Worm (Caenorhabditis elegans) whole organism, dauer: ENCODE data around the gene Y49E10.4.

Source experiments
- unc-62 ChIP-seq: sonication (generic microtip); optimal IDR thresholded peaks from 2 replicates; lab custom pipeline; 2017; ENCODE audit warnings: missing biosample characterization, missing genetic modification reagents, missing genetic modification characterization

Y49E10.4 gene

ce11 chrIII:12358461-12358860 lies 25.1 kb downstream of the Y49E10.4 start, which contains the start of gene Y75B8A.32:
TSS of gene Y75B8A.32 (minus strand) at chrIII:12358561.
- TF ChIP-seq unc-62 (GFP tag; lab: Kevin White, UChicago) = no peak

DNA sequence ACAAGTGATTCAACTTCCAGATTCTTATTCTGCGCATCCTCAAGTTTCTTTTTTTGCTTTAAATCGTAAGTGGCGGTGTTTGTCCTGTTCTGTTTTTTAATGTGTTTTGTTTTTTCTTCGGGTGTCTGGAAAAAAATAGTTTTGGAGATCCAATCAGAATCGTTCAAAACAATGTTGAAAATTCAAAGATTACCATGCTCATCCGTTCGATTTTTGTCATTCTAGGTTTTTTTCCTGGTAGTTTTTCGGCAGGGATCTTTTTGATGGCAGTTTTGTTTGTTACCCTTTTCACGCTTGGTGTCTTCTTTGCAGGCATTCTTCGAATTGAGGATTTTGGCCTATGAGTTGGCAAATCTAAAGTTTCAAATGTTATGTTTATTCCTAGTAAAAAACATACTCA lies 27.0 kb downstream of the Y49E10.4 start:
- no peak for TF ChIP-seq unc-62 (GFP tag; lab: Kevin White, UChicago)

DNA sequence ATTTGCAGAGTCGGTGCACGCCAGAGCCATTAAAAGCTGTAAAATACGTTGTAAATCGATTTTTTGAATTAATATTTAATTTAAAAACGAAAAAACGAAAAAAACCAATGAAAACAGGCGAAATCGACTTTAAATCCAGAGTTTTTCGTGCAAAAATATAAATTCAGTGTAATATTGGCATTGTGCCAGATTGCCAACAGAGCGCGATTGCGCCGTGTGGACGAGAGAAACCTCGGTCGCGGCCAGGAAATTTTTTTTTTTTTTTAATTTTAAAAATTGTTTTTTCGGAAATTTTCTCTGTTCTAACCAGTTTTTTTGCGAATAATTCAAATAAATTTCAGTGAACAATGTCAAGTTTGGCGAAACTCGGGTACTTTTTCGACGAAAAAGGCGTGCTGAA lies 32.3 kb downstream of the Y49E10.4 start, which contains the start of the genes pph-4.1 and Y75B8A.31:
TSS of gene pph-4.1 (minus strand) at position 36 of the 400 bp plus-strand sequence.
TSS of gene Y75B8A.31 (plus strand) at position 342 of the 400 bp plus-strand sequence.
- no peak for TF ChIP-seq unc-62 (GFP tag; lab: Kevin White, UChicago)

DNA sequence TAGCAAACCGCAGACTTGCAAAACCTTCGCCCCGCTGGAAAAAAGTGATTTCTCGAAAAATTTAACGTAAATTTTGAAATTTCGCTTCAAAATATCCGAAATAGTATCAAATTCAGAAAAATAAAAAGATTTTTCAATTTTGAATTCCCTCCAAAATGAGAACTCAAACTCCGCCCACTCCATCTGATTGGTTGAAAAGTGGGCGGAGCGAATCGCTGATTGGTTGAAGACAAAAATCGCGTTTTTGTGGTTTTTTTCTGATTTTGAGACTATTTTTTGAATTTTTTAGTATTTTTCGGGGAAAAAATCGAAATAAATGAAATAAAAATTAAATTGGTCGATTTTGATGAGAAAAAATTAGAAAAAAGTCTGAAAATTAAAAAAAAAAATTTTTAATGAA lies 34.6 kb downstream of the Y49E10.4 start:
- no peak for TF ChIP-seq unc-62 (GFP tag; lab: Kevin White, UChicago)

- TF ChIP-seq unc-62 (GFP tag; lab: Kevin White, UChicago) = no peak
Measured at ce11 chrIII:12344940-12345339, 38.7 kb downstream of the Y49E10.4 start.

DNA sequence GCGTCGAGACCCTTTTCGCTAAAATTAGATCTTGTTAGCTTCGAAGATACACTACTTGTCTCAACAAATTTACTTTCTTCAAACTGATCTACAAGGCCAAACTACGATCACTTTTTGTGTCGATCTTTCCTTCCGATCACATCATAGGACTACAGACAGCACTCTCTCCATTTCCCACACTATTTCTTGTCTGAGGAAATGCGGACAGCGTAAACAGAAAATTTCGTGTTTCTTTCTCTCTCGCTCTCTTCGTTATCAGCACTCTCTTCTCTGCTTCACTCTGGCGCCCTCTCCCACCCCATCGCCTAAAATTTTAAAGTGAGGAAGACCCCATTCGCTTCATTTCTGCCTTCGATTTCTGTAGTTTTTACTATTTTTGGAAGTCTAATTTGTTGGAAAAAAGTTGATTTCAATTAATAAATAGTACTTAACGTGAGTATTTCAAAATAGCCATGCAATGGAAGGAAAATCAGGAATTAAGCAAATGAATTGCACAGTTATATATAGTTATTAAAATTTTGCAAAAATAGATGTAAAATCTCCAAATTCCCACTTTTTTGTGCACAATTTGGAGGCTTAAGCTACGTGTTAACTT lies 48.1 kb downstream of the Y49E10.4 start:
- no peak for TF ChIP-seq unc-62 (GFP tag; lab: Kevin White, UChicago)

ce11 chrIII:12334268-12334667 lies 49.3 kb downstream of the Y49E10.4 start:
- no peak for TF ChIP-seq unc-62 (GFP tag; lab: Kevin White, UChicago)

- no peak for TF ChIP-seq unc-62 (GFP tag; lab: Kevin White, UChicago)
Measured at ce11 chrIII:12333445-12333844, 50.2 kb downstream of the Y49E10.4 start, which contains the start of gene zip-1. TSS of gene zip-1 (plus strand) at chrIII:12333745.

- no peak for TF ChIP-seq unc-62 (GFP tag; lab: Kevin White, UChicago)
Measured at ce11 chrIII:12331300-12331699, 52.3 kb downstream of the Y49E10.4 start.
